Fruit fly (Drosophila melanogaster) whole organism, embryonic: Measurements from ENCODE around the gene CG1738.
A peak's percentile ranks its signal among the peaks of the same experiment; 100 is the strongest.

Experiments
- Antp ChIP-seq: fragments of 200-800 bp; sonication (Bioruptor generic); optimal IDR thresholded peaks from 3 replicates; lab custom pipeline; 2016; ENCODE audit warnings: missing biosample characterization, missing genetic modification characterization
- CG10654 ChIP-seq: fragments of 200-800 bp; sonication (Bioruptor generic); optimal IDR thresholded peaks from 2 replicates; lab custom pipeline; 2016; ENCODE audit warnings: missing biosample characterization, missing genetic modification characterization
- CG10979 ChIP-seq: fragments of 200-800 bp; sonication (Bioruptor generic); optimal IDR thresholded peaks from 2 replicates; lab custom pipeline; 2018; ENCODE audit warnings: missing biosample characterization, mild to moderate bottlenecking, missing genetic modification characterization, moderate library complexity
- CG11093 ChIP-seq: fragments of 200-800 bp; sonication (Bioruptor generic); IDR thresholded peaks from 3 replicates; pipeline ENCODE4 v1.3.6; 2022; ENCODE audit warnings: missing biosample characterization, missing genetic modification characterization
- CG12219 ChIP-seq: fragments of 200-800 bp; sonication (Bioruptor generic); optimal IDR thresholded peaks from 3 replicates; lab custom pipeline; 2018; ENCODE audit warnings: missing biosample characterization, mild to moderate bottlenecking, missing genetic modification characterization
- CG12744 ChIP-seq: fragments of 200-800 bp; sonication (Bioruptor generic); optimal IDR thresholded peaks from 2 replicates; lab custom pipeline; 2016; ENCODE audit warnings: missing biosample characterization, missing genetic modification characterization
- CG12769 ChIP-seq: fragments of 200-800 bp; sonication (Bioruptor generic); optimal IDR thresholded peaks from 2 replicates; lab custom pipeline; 2019; ENCODE audit warnings: missing biosample characterization, mild to moderate bottlenecking, missing genetic modification characterization, moderate library complexity
- CG14710 ChIP-seq: fragments of 200-800 bp; sonication (Bioruptor generic); optimal IDR thresholded peaks from 3 replicates; lab custom pipeline; 2019; ENCODE audit warnings: missing biosample characterization, mild to moderate bottlenecking, missing genetic modification characterization, moderate library complexity
- CG14965 ChIP-seq: fragments of 200-800 bp; sonication (Bioruptor generic); optimal IDR thresholded peaks from 2 replicates; lab custom pipeline; 2016; ENCODE audit warnings: missing biosample characterization, missing genetic modification characterization, borderline replicate concordance
- CG15601 ChIP-seq: fragments of 200-800 bp; sonication (Bioruptor generic); optimal IDR thresholded peaks from 3 replicates; lab custom pipeline; 2019; ENCODE audit warnings: missing biosample characterization, mild to moderate bottlenecking, missing genetic modification characterization, moderate library complexity
- CG17912 ChIP-seq: fragments of 200-800 bp; sonication (Bioruptor generic); optimal IDR thresholded peaks from 2 replicates; lab custom pipeline; 2018; ENCODE audit warnings: missing biosample characterization, mild to moderate bottlenecking, missing genetic modification characterization
- CG2129 ChIP-seq: fragments of 200-800 bp; sonication (Bioruptor generic); IDR thresholded peaks from 2 replicates; pipeline ENCODE4 v1.3.6; 2022; ENCODE audit warnings: missing biosample characterization, missing genetic modification characterization; ENCODE audit not compliant: partially characterized antibody
- CG2712 ChIP-seq: fragments of 200-800 bp; optimal IDR thresholded peaks from 3 replicates; lab custom pipeline; 2019; ENCODE audit warnings: missing biosample characterization, mild to moderate bottlenecking, missing genetic modification characterization, moderate library complexity
- CG2889 ChIP-seq: fragments of 200-800 bp; sonication (Bioruptor generic); IDR thresholded peaks from 3 replicates; pipeline ENCODE4 v1.3.6; 2022; ENCODE audit warnings: missing biosample characterization, missing genetic modification characterization
- CG3065 ChIP-seq: fragments of 200-800 bp; sonication (Bioruptor generic); optimal IDR thresholded peaks from 2 replicates; lab custom pipeline; 2016; ENCODE audit warnings: missing biosample characterization, missing genetic modification characterization
- CG3281 ChIP-seq: fragments of 200-800 bp; sonication (Bioruptor generic); optimal IDR thresholded peaks from 3 replicates; lab custom pipeline; 2017; ENCODE audit warnings: missing biosample characterization, mild to moderate bottlenecking, missing genetic modification characterization
- CG33213 ChIP-seq: fragments of 200-800 bp; sonication (Bioruptor generic); optimal IDR thresholded peaks from 3 replicates; lab custom pipeline; 2016; ENCODE audit warnings: missing biosample characterization, missing genetic modification characterization
- CG33557 ChIP-seq: fragments of 200-800 bp; sonication (Bioruptor generic); optimal IDR thresholded peaks from 2 replicates; lab custom pipeline; 2019; ENCODE audit warnings: missing biosample characterization, mild to moderate bottlenecking, missing genetic modification characterization, moderate library complexity
- CG34422 ChIP-seq: fragments of 200-800 bp; sonication (Bioruptor generic); IDR thresholded peaks from 3 replicates; pipeline ENCODE4 v1.3.6; 2022; ENCODE audit warnings: missing biosample characterization, missing genetic modification characterization
- CG3995 ChIP-seq: fragments of 200-800 bp; sonication (Bioruptor generic); optimal IDR thresholded peaks from 3 replicates; lab custom pipeline; 2016; ENCODE audit warnings: missing biosample characterization, missing genetic modification characterization
- CG42726 ChIP-seq: fragments of 200-800 bp; sonication (Bioruptor generic); IDR thresholded peaks from 2 replicates; pipeline ENCODE4 v1.3.6; 2022; ENCODE audit warnings: missing biosample characterization, missing genetic modification characterization; ENCODE audit not compliant: partially characterized antibody
- CG4404 ChIP-seq: fragments of 200-800 bp; sonication (Bioruptor generic); IDR thresholded peaks from 2 replicates; pipeline ENCODE4 v1.3.6; 2022; ENCODE audit warnings: missing biosample characterization, missing genetic modification characterization
- CG5245 ChIP-seq: fragments of 200-800 bp; sonication (Bioruptor generic); optimal IDR thresholded peaks from 3 replicates; lab custom pipeline; 2016; ENCODE audit warnings: missing biosample characterization, missing genetic modification characterization
- CG6175 ChIP-seq: fragments of 200-800 bp; sonication (Bioruptor generic); IDR thresholded peaks from 3 replicates; pipeline ENCODE4 v1.3.6; 2022; ENCODE audit warnings: missing biosample characterization, missing genetic modification characterization
- CG7556 ChIP-seq: fragments of 200-800 bp; sonication (Bioruptor generic); optimal IDR thresholded peaks from 2 replicates; lab custom pipeline; 2017; ENCODE audit warnings: missing biosample characterization, mild to moderate bottlenecking, missing genetic modification characterization
- CG8290 ChIP-seq, 3 experiments: fragments of 200-800 bp; sonication (Bioruptor generic); optimal IDR thresholded peaks; 2 replicates each; lab custom pipeline; 2016 to 2019; ENCODE audit warnings: missing biosample characterization in 3 of 3, missing genetic modification characterization in 3 of 3, mild to moderate bottlenecking in 2 of 3, moderate library complexity in 1 of 3
- CG9876 ChIP-seq: fragments of 200-800 bp; sonication (Bioruptor generic); optimal IDR thresholded peaks from 2 replicates; lab custom pipeline; 2016; ENCODE audit warnings: missing biosample characterization, missing genetic modification characterization
- HLH3B ChIP-seq: fragments of 200-800 bp; sonication (Bioruptor generic); IDR thresholded peaks from 2 replicates; pipeline ENCODE4 v1.3.6; 2022; ENCODE audit warnings: missing biosample characterization, missing genetic modification characterization
- NfI ChIP-seq: fragments of 200-800 bp; sonication (Bioruptor generic); optimal IDR thresholded peaks from 3 replicates; lab custom pipeline; 2018; ENCODE audit warnings: missing biosample characterization, mild to moderate bottlenecking, missing genetic modification characterization, moderate library complexity
- Side ChIP-seq: fragments of 200-800 bp; sonication (Bioruptor generic); optimal IDR thresholded peaks from 2 replicates; lab custom pipeline; 2016; ENCODE audit warnings: missing biosample characterization, missing genetic modification characterization
- cato ChIP-seq: fragments of 200-800 bp; sonication (Bioruptor generic); optimal IDR thresholded peaks from 2 replicates; lab custom pipeline; 2016; ENCODE audit warnings: missing biosample characterization, missing genetic modification characterization, borderline replicate concordance
- chn ChIP-seq: fragments of 200-800 bp; sonication (Bioruptor generic); optimal IDR thresholded peaks from 2 replicates; lab custom pipeline; 2016; ENCODE audit warnings: missing biosample characterization, missing genetic modification characterization
- crol ChIP-seq: fragments of 200-800 bp; sonication (Bioruptor generic); IDR thresholded peaks from 2 replicates; pipeline ENCODE4 v1.3.6; 2022; ENCODE audit warnings: missing biosample characterization, missing genetic modification characterization
- danr ChIP-seq: fragments of 200-800 bp; sonication (Bioruptor generic); IDR thresholded peaks from 2 replicates; pipeline ENCODE4 v1.3.6; 2022; ENCODE audit warnings: missing biosample characterization, missing genetic modification characterization
- dm ChIP-seq: fragments of 200-800 bp; sonication (Bioruptor generic); optimal IDR thresholded peaks from 3 replicates; lab custom pipeline; 2016; ENCODE audit warnings: missing biosample characterization, missing genetic modification characterization
- dpn ChIP-seq, 2 experiments: fragments of 200-800 bp; sonication (Bioruptor generic); optimal IDR thresholded peaks; 3 replicates each; lab custom pipeline; 2016; ENCODE audit warnings: missing biosample characterization in 2 of 2, missing genetic modification characterization in 2 of 2
- en ChIP-seq: fragments of 200-800 bp; sonication (Bioruptor generic); optimal IDR thresholded peaks from 2 replicates; lab custom pipeline; 2016; ENCODE audit warnings: missing biosample characterization, missing genetic modification characterization
- fd102C ChIP-seq: fragments of 200-800 bp; sonication (Bioruptor generic); optimal IDR thresholded peaks from 2 replicates; lab custom pipeline; 2018; ENCODE audit warnings: missing biosample characterization, mild to moderate bottlenecking, missing genetic modification characterization, moderate library complexity
- gce ChIP-seq: fragments of 200-800 bp; sonication (Bioruptor generic); IDR thresholded peaks from 3 replicates; pipeline ENCODE4 v1.3.6; 2022; ENCODE audit warnings: missing biosample characterization, missing genetic modification characterization
- hbn ChIP-seq: fragments of 200-800 bp; sonication (Bioruptor generic); IDR thresholded peaks from 2 replicates; pipeline ENCODE4 v1.3.6; 2022; ENCODE audit warnings: missing biosample characterization, missing genetic modification characterization; ENCODE audit not compliant: partially characterized antibody
- lola ChIP-seq, 3 experiments: fragments of >200 bp in 2 of 3; fragments of 200-800 bp in 1 of 3; sonication (Bioruptor generic) in 1 of 3; optimal IDR thresholded peaks; 2 replicates each; lab custom pipeline; 2017 to 2019; ENCODE audit warnings: missing biosample characterization in 3 of 3, missing genetic modification characterization in 3 of 3, mild to moderate bottlenecking in 1 of 3, moderate library complexity in 1 of 3
- nerfin-1 ChIP-seq: fragments of 200-800 bp; sonication (Bioruptor generic); optimal IDR thresholded peaks from 3 replicates; lab custom pipeline; 2019; ENCODE audit warnings: missing biosample characterization, mild to moderate bottlenecking, missing genetic modification characterization, moderate library complexity
- org-1 ChIP-seq: fragments of 200-800 bp; sonication (Bioruptor generic); optimal IDR thresholded peaks from 2 replicates; lab custom pipeline; 2017; ENCODE audit warnings: missing biosample characterization, missing genetic modification characterization
- otp ChIP-seq: fragments of 200-800 bp; sonication (Bioruptor generic); IDR thresholded peaks from 3 replicates; pipeline ENCODE4, ENCODE4 v1.3.6; 2022; ENCODE audit warnings: missing biosample characterization, missing genetic modification characterization
- sd ChIP-seq: fragments of 200-800 bp; sonication (Bioruptor generic); optimal IDR thresholded peaks from 3 replicates; lab custom pipeline; 2018; ENCODE audit warnings: missing biosample characterization, mild to moderate bottlenecking, missing genetic modification characterization, moderate library complexity
- sens-2 ChIP-seq: fragments of 200-800 bp; sonication (Bioruptor generic); IDR thresholded peaks from 2 replicates; pipeline ENCODE4 v1.3.6; 2022; ENCODE audit warnings: missing biosample characterization, missing genetic modification characterization
- ssp ChIP-seq: fragments of 200-800 bp; sonication (Bioruptor generic); IDR thresholded peaks from 2 replicates; pipeline ENCODE4 v1.3.6; 2022; ENCODE audit warnings: missing biosample characterization, missing genetic modification characterization
- stc ChIP-seq: fragments of 200-800 bp; sonication (Bioruptor generic); IDR thresholded peaks from 2 replicates; pipeline ENCODE4 v1.3.6; 2022; ENCODE audit warnings: missing biosample characterization, missing genetic modification characterization
- tin ChIP-seq: fragments of 200-800 bp; sonication (Bioruptor generic); optimal IDR thresholded peaks from 3 replicates; lab custom pipeline; 2016; ENCODE audit warnings: missing biosample characterization, missing genetic modification characterization
- trem ChIP-seq: fragments of 200-800 bp; optimal IDR thresholded peaks from 3 replicates; lab custom pipeline; 2019; ENCODE audit warnings: missing biosample characterization, mild to moderate bottlenecking, missing genetic modification characterization, moderate library complexity
- wor ChIP-seq: fragments of 200-800 bp; sonication (Bioruptor generic); IDR thresholded peaks from 2 replicates; pipeline ENCODE4 v1.3.6; 2022; ENCODE audit warnings: missing biosample characterization, missing genetic modification characterization

Gene CG1738

dm6 chrX:11355708-11356174 lies 6.9 kb downstream of the CG1738 start, which contains the start of gene dsh (continued):
- TF ChIP-seq CG10979 (tag; lab: Kevin White, UChicago) (no peak), cato (GFP tag; lab: Kevin White, UChicago) (no peak), CG2712 (peak; percentile 11), sens-2 (no peak), CG3281 (GFP tag; lab: Kevin White, UChicago) (no peak), CG34422 (GFP tag; lab: Robert Waterston, UW) (0 out of 3 replicates have a peak, but pooled peaks have one; percentile 48), HLH3B (GFP tag; lab: Robert Waterston, UW) (no peak), fd102C (GFP tag; lab: Kevin White, UChicago) (no peak), CG33213 (GFP tag; lab: Kevin White, UChicago) (no peak), wor (GFP tag; lab: Robert Waterston, UW) (no peak), CG2129 (GFP tag; lab: Robert Waterston, UW) (0 out of 2 replicates have a peak, but pooled peaks have one; percentile 21), CG14710 (peak; percentile 57), CG17912 (GFP tag; lab: Kevin White, UChicago) (no peak), CG12744 (GFP tag; lab: Kevin White, UChicago) (no peak), CG9876 (GFP tag; lab: Kevin White, UChicago) (no peak), CG12219 (no peak), otp (GFP tag; lab: Robert Waterston, UW) (no peak), dm (GFP tag; lab: Kevin White, UChicago) (no peak), CG5245 (GFP tag; lab: Kevin White, UChicago) (no peak), sd (tag; lab: Kevin White, UChicago) (peak; percentile 79), org-1 (GFP tag; lab: Kevin White, UChicago) (no peak), tin (GFP tag; lab: Kevin White, UChicago) (no peak), crol (GFP tag; lab: Robert Waterston, UW) (no peak), ssp (GFP tag; lab: Robert Waterston, UW) (no peak), CG14965 (GFP tag; lab: Kevin White, UChicago) (no peak), Side (GFP tag; lab: Kevin White, UChicago) (no peak), stc (GFP tag; lab: Robert Waterston, UW) (no peak), danr (no peak), CG7556 (GFP tag; lab: Kevin White, UChicago) (no peak), lola (GFP tag; optimal IDR thresholded peaks at IDR 0.05; lab: Kevin White, UChicago) (no peak), CG3995 (no peak), chn (GFP tag; lab: Kevin White, UChicago) (no peak), CG2889 (GFP tag; lab: Robert Waterston, UW) (no peak), nerfin-1 (tag; lab: Kevin White, UChicago) (peak; percentile 3), CG6175 (GFP tag; lab: Robert Waterston, UW) (no peak), CG15601 (tag; lab: Kevin White, UChicago) (no peak), CG3065 (no peak), NfI (GFP tag; lab: Kevin White, UChicago) (no peak), dpn (GFP tag; optimal IDR thresholded peaks at IDR 0.05; lab: Kevin White, UChicago) (peak in 1 of 2 experiments; percentile 7), CG4404 (GFP tag; lab: Robert Waterston, UW) (no peak), CG33557 (GFP tag; lab: Kevin White, UChicago) (no peak), CG8290 (GFP tag; optimal IDR thresholded peaks at IDR 0.05; lab: Kevin White, UChicago) (peak; percentile 12), CG8290 (tag; optimal IDR thresholded peaks at IDR 0.05; lab: Kevin White, UChicago) (no peak), CG11093 (GFP tag; lab: Robert Waterston, UW) (no peak), gce (GFP tag; lab: Robert Waterston, UW) (no peak), CG12769 (tag; lab: Kevin White, UChicago) (no peak), CG10654 (GFP tag; lab: Kevin White, UChicago) (no peak), en (GFP tag; lab: Kevin White, UChicago) (no peak), CG42726 (GFP tag; lab: Robert Waterston, UW) (no peak), hbn (GFP tag; lab: Robert Waterston, UW) (peak; percentile 45), trem (peak; percentile 56), Antp (GFP tag; lab: Kevin White, UChicago) (peak; percentile 37)
